Worm (Caenorhabditis elegans) whole organism, L4 larva: ENCODE data around the gene Y60A3A.23.

Experiments used
- F26F4.8 ChIP-seq: fragments of 200-800 bp; sonication (Bioruptor generic); conservative IDR thresholded peaks from 2 replicates; pipeline ENCODE4 v1.3.6; 2022; ENCODE audit warnings: missing genetic modification characterization, missing compliant biosample characterization
- Y105C5A.15 ChIP-seq: fragments of 200-800 bp; sonication (Bioruptor generic); IDR thresholded peaks from 2 replicates; pipeline ENCODE4 v1.3.6; 2022; ENCODE audit warnings: missing genetic modification characterization, missing compliant biosample characterization
- Y5F2A.4 ChIP-seq: fragments of 200-800 bp; sonication (Bioruptor generic); optimal IDR thresholded peaks from 2 replicates; lab custom pipeline; 2018; ENCODE audit warnings: mild to moderate bottlenecking, missing genetic modification characterization, missing compliant biosample characterization
- Y75B8A.6 ChIP-seq: fragments of 200-800 bp; sonication (Bioruptor generic); IDR thresholded peaks from 2 replicates; pipeline ENCODE4 v1.3.6; 2022; ENCODE audit warnings: missing genetic modification reagents, missing genetic modification characterization, missing compliant biosample characterization
- ZK546.5 ChIP-seq, 2 experiments: sonication (generic microtip); optimal IDR thresholded peaks; 2 replicates each; lab custom pipeline; 2017; ENCODE audit warnings: missing biosample characterization in 2 of 2, missing genetic modification characterization in 2 of 2
- aha-1 ChIP-seq: fragments of 150-350 bp; peaks from one replicate; lab custom pipeline; 2014; ENCODE audit warnings: missing biosample characterization, missing genetic modification characterization
- aly-2 ChIP-seq: sonication (generic microtip); optimal IDR thresholded peaks from 2 replicates; lab custom pipeline; 2018; ENCODE audit warnings: missing biosample characterization, missing genetic modification characterization
- daf-16 ChIP-seq, 3 experiments: sonication (generic microtip); optimal IDR thresholded peaks; 2 replicates each; lab custom pipeline; 2016 to 2017; ENCODE audit warnings: missing genetic modification characterization in 3 of 3, missing genetic modification reagents in 3 of 3, mild to moderate bottlenecking in 2 of 3, missing compliant biosample characterization in 2 of 3, missing biosample characterization in 1 of 3, moderate library complexity in 1 of 3
- dmd-6 ChIP-seq: fragments of 200-800 bp; sonication (Bioruptor generic); IDR thresholded peaks from 2 replicates; pipeline ENCODE4 v1.3.6; 2022; ENCODE audit warnings: missing genetic modification reagents, missing genetic modification characterization, missing compliant biosample characterization
- egl-27 ChIP-seq: sonication (generic microtip); optimal IDR thresholded peaks from 3 replicates; lab custom pipeline; 2017; ENCODE audit warnings: missing biosample characterization, missing genetic modification reagents, missing genetic modification characterization
- egl-43 ChIP-seq: fragments of 200-800 bp; sonication (Bioruptor generic); IDR thresholded peaks from 2 replicates; pipeline ENCODE4 v1.3.6; 2022; ENCODE audit warnings: missing genetic modification reagents, missing genetic modification characterization, missing compliant biosample characterization
- hmg-1.1 ChIP-seq: fragments of 200-800 bp; sonication (Bioruptor generic); IDR thresholded peaks from 2 replicates; pipeline ENCODE4 v1.3.6; 2022; ENCODE audit warnings: missing genetic modification reagents, missing genetic modification characterization, missing compliant biosample characterization
- lim-7 ChIP-seq: fragments of 200-800 bp; sonication (Bioruptor generic); IDR thresholded peaks from 2 replicates; pipeline ENCODE4 v1.3.6; 2022; ENCODE audit warnings: missing genetic modification characterization, missing compliant biosample characterization
- lin-15B ChIP-seq: fragments of 150-350 bp; sonication (generic microtip); optimal IDR thresholded peaks from 3 replicates; lab custom pipeline; 2014; ENCODE audit warnings: missing biosample characterization, missing genetic modification characterization
- lin-39 ChIP-seq: fragments of 150-350 bp; optimal IDR thresholded peaks from 2 replicates; lab custom pipeline; 2014; ENCODE audit warnings: missing biosample characterization, missing genetic modification reagents, missing genetic modification characterization
- mdl-1 ChIP-seq, 2 experiments: fragments of 150-350 bp in 1 of 2; sonication (generic microtip) in 1 of 2; optimal IDR thresholded peaks; 2 replicates each; lab custom pipeline; 2014 to 2017; ENCODE audit warnings: missing biosample characterization in 2 of 2, missing genetic modification characterization in 2 of 2
- mep-1 ChIP-seq: fragments of 150-350 bp; sonication (generic microtip); optimal IDR thresholded peaks from 3 replicates; lab custom pipeline; 2014; ENCODE audit warnings: missing biosample characterization, missing genetic modification characterization
- mxl-3 ChIP-seq: fragments of 200-800 bp; sonication (Bioruptor generic); optimal IDR thresholded peaks from 2 replicates; lab custom pipeline; 2018; ENCODE audit warnings: mild to moderate bottlenecking, missing genetic modification characterization, missing compliant biosample characterization
- nhr-111 ChIP-seq: fragments of 200-800 bp; sonication (Bioruptor generic); optimal IDR thresholded peaks from 2 replicates; lab custom pipeline; 2018; ENCODE audit warnings: mild to moderate bottlenecking, missing genetic modification characterization, missing compliant biosample characterization
- nhr-42 ChIP-seq: fragments of 200-800 bp; sonication (Bioruptor generic); IDR thresholded peaks from 2 replicates; pipeline ENCODE4 v1.3.6; 2022; ENCODE audit warnings: missing genetic modification characterization, missing compliant biosample characterization
- pha-4 ChIP-seq, 2 experiments: fragments of 150-350 bp in 1 of 2; fragments of 200-800 bp in 1 of 2; sonication (Bioruptor generic) in 1 of 2; IDR thresholded peaks in 1 of 2; optimal IDR thresholded peaks in 1 of 2; 2 replicates each; pipeline versions ENCODE4 v1.3.6 to Lab custom; 2014 to 2022; ENCODE audit warnings: missing genetic modification characterization in 2 of 2, missing genetic modification reagents in 2 of 2, missing biosample characterization in 1 of 2, missing compliant biosample characterization in 1 of 2
- pqm-1 ChIP-seq: sonication (generic microtip); optimal IDR thresholded peaks from 2 replicates; lab custom pipeline; 2017; ENCODE audit warnings: missing biosample characterization, missing genetic modification characterization
- set-16 ChIP-seq: fragments of 200-800 bp; sonication (Bioruptor generic); IDR thresholded peaks from 2 replicates; pipeline ENCODE4 v1.3.6; 2022; ENCODE audit warnings: missing genetic modification reagents, missing genetic modification characterization, missing compliant biosample characterization
- snpc-4 ChIP-seq: fragments of 150-350 bp; optimal IDR thresholded peaks from 2 replicates; lab custom pipeline; 2014; ENCODE audit warnings: missing biosample characterization, missing genetic modification characterization
- unc-62 ChIP-seq, 3 experiments: fragments of 150-350 bp in 1 of 3; sonication (generic microtip); optimal IDR thresholded peaks in 2 of 3; peaks in 1 of 3; 1 replicate in 1 of 3; 2 replicates in 2 of 3; lab custom pipeline; 2014 to 2017; ENCODE audit warnings: missing biosample characterization in 3 of 3, missing genetic modification characterization in 3 of 3, missing genetic modification reagents in 3 of 3, missing genotype in 1 of 3
- vab-7 ChIP-seq: fragments of 200-800 bp; sonication (Bioruptor generic); IDR thresholded peaks from 2 replicates; pipeline ENCODE4 v1.3.6; 2022; ENCODE audit warnings: missing genetic modification reagents, missing genetic modification characterization, missing compliant biosample characterization
- zfp-2 ChIP-seq: sonication (generic microtip); optimal IDR thresholded peaks from 2 replicates; lab custom pipeline; 2016; ENCODE audit warnings: mild to moderate bottlenecking, missing genetic modification characterization, missing compliant biosample characterization
- zip-2 ChIP-seq: fragments of 150-350 bp; optimal IDR thresholded peaks from 2 replicates; lab custom pipeline; 2014; ENCODE audit warnings: missing biosample characterization, missing genetic modification characterization
- ztf-7 ChIP-seq: fragments of 150-350 bp; optimal IDR thresholded peaks from 2 replicates; lab custom pipeline; 2014; ENCODE audit warnings: missing biosample characterization, missing genetic modification characterization

Gene Y60A3A.23

DNA sequence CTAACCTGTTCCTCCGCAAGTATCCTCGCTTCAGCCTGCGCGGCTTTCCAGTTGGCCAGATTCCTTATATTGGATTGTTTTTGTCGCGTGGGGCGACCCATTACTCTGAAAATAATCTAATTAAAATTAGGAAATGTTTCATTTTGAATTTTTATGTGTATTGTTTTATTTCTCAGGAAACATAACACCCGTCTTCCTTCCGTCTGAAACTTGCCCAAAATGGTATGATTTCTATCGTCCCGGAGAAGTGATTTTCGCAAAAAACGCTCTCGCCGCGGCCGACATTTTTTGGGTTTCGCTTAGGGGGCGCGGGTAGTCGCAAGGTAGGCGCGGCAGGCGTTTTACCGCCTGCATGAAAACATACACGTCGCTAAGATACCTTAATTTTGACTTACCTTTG, 21.4 kb upstream of the Y60A3A.23 start, which contains the start of gene clec-260:
TSS of gene clec-260 (minus strand) at position 101 of the 400 bp plus-strand sequence.
- TF ChIP-seq aha-1 (peak; percentile 42), snpc-4 (tag; lab: Kevin White, UChicago) (no peak)
- TF ChIP-seq, all 104 proteins: peak for 1

DNA sequence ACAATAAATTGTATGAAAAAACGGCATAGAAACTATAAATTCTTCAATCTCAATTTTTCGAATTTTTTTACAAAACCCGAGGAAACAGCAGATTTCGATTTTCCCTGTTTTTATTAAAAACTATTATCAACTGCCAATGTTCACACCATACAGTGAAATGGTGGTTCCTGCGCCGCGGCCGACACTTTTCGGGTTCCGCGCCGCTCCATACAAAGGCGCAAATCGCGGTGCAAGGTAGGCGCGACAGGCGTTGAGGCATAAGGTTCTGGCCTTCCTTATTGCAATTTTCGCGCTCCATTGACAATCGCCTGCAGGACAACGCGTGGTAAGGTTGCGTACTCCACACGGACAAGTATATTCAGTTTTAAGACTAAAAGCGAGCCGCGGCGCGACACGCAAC, 20.8 kb upstream of the Y60A3A.23 start:
- TF ChIP-seq zip-2 (tag; lab: Kevin White, UChicago), result no peak
- TF ChIP-seq set-16 (GFP tag; lab: Robert Waterston, UW), result peak; percentile 33
- TF ChIP-seq ZK546.5 (tag; optimal IDR thresholded peaks at IDR 0.05; lab: Kevin White, UChicago), result no peak
- TF ChIP-seq egl-43, result 0 out of 2 replicates have a peak, but pooled peaks have one; percentile 18
- TF ChIP-seq, all 104 proteins: peak for 2

DNA sequence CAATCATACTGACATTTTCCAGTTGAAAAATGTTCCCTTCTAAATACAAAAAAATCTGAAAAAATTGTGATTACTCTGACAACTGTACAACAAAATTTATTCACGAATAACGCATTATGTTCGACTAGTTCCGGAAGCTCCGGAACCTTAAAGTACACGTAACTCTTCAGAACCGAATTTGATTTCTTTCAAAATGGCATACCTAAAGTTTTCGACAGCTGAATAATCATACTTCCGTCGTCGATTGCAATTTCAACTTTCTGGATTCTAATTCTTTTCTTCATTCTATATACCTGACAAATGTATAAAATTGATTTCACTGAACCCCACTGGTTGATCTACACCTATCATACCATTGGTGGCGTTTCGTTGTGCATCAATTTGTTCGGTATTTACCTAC, 19.9 kb upstream of the Y60A3A.23 start, which contains the start of gene sri-67:
TSS of gene sri-67 (plus strand) at position 301 of the 400 bp plus-strand sequence.
- TF ChIP-seq lin-15B (tag; lab: Kevin White, UChicago) (no peak), vab-7 (no peak), ztf-7 (no peak), mdl-1 (tag; optimal IDR thresholded peaks at IDR 0.05; lab: Kevin White, UChicago) (no peak), dmd-6 (GFP tag; lab: Robert Waterston, UW) (no peak), Y105C5A.15 (GFP tag; lab: Robert Waterston, UW) (no peak), Y75B8A.6 (GFP tag; lab: Robert Waterston, UW) (no peak), pha-4 (GFP tag; IDR thresholded peaks at IDR 0.05; lab: Robert Waterston, UW) (no peak), pha-4 (tag; optimal IDR thresholded peaks at IDR 0.05; lab: Kevin White, UChicago) (no peak)
- TF ChIP-seq, all 104 proteins: peak for 0

DNA sequence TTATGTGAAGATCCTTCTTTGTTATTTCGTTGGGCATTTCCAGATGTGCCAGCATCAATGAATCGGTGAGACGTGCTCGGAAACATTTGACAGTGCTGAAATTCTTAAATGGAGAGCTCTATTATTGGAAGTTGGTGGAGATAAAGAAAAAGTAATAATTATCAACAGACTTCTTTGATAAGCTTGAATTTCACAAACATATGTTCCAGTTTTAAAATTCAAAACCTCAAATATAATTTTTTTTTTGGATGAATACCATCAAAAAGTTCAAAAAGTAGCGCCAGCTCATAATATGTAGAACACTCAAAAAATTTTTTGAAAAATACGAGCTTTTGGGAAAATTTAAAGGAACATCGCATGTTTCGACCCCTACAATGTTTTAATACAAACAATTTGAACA, 13.5 kb upstream of the Y60A3A.23 start, which contains the start of gene Y60A3A.25:
TSS of gene Y60A3A.25 (minus strand) at position 101 of the 400 bp plus-strand sequence.
- TF ChIP-seq lim-7 (no peak), aha-1 (no peak), mxl-3 (GFP tag; lab: Kevin White, UChicago) (no peak), aly-2 (tag; lab: Kevin White, UChicago) (no peak), Y75B8A.6 (GFP tag; lab: Robert Waterston, UW) (no peak), mep-1 (tag; lab: Kevin White, UChicago) (no peak), egl-27 (no peak), snpc-4 (tag; lab: Kevin White, UChicago) (no peak), nhr-42 (GFP tag; lab: Robert Waterston, UW) (no peak), egl-43 (no peak), set-16 (GFP tag; lab: Robert Waterston, UW) (no peak), nhr-111 (no peak), lin-39 (no peak), F26F4.8 (GFP tag; lab: Robert Waterston, UW) (no peak), zfp-2 (no peak)
- TF ChIP-seq, all 104 proteins: peak for 0

DNA sequence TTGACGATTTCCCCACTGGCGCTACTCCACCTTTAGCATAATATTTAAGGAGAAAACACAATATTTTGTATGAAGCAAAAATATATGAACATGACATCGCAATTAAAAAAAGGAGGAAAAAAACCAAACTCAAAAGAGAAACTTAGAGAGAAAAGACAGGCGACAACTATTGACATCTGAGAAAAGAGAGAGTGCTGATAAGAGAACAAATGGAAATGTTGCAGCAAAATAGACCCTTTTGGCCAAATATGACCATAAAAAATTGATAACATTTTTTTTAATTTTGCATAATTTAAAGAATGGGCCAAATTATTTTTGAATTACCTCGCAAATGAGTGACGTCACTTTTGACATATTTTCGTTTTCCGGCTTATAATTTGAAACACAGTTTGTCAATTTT, 12.9 kb upstream of the Y60A3A.23 start:
- TF ChIP-seq ZK546.5 (tag; optimal IDR thresholded peaks at IDR 0.05; lab: Kevin White, UChicago) (no peak), daf-16 (GFP tag; optimal IDR thresholded peaks at IDR 0.05; lab: Kevin White, UChicago) (no peak), daf-16 (tag; optimal IDR thresholded peaks at IDR 0.05; lab: Kevin White, UChicago) (peak; percentile 64), pqm-1 (tag; lab: Kevin White, UChicago) (peak; percentile 77), unc-62 (GFP tag; optimal IDR thresholded peaks at IDR 0.05 in 1 of 2; lab: Kevin White, UChicago) (peak in 1 of 2 experiments; percentile 27), unc-62 (tag; optimal IDR thresholded peaks at IDR 0.05; lab: Kevin White, UChicago) (no peak)

DNA sequence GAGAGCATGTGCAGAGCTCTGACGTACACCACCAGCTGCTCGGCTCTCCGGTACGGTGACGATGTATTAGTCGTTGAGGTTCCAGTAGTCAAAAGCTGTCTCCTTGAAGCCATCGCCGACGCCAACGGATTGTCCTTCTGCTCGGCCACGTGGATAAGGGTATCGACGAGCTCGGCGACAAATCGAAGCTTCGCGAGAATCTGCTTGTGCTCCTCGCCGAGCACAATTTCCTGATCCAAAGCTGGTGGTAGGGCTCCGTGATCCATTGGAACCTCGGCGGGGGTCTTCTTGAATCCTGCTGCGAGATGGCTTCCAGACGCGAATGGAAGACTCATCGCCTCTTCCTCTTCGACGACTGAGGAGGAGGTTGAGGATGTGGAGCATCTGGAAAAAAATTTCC, 10.1 kb upstream of the Y60A3A.23 start:
- no peak for TF ChIP-seq Y5F2A.4
- 0 out of 2 replicates have a peak, but pooled peaks have one; percentile 10 for TF ChIP-seq hmg-1.1 (GFP tag; lab: Robert Waterston, UW)
- peak; percentile 83 for TF ChIP-seq set-16 (GFP tag; lab: Robert Waterston, UW)
